Fruit fly (Drosophila melanogaster) whole organism, prepupa: Measurements from ENCODE around the gene ine.

ENCODE experiments used
- CG11294 ChIP-seq: fragments of 200-800 bp; sonication (Bioruptor generic); IDR thresholded peaks from 2 replicates; pipeline ENCODE4 v1.3.6; 2022; ENCODE audit warnings: missing biosample characterization, missing genetic modification characterization
- CG11762 ChIP-seq: fragments of 200-800 bp; sonication (Bioruptor generic); optimal IDR thresholded peaks from 3 replicates; lab custom pipeline; 2016; ENCODE audit warnings: missing biosample characterization, missing genetic modification characterization; ENCODE audit not compliant: insufficient read depth
- CG3032 ChIP-seq: fragments of 200-800 bp; optimal IDR thresholded peaks from 2 replicates; lab custom pipeline; 2019; ENCODE audit warnings: missing biosample characterization, mild to moderate bottlenecking, missing genetic modification characterization, moderate library complexity
- CG6163 ChIP-seq: fragments of 200-800 bp; sonication (Bioruptor generic); IDR thresholded peaks from 3 replicates; pipeline ENCODE4 v1.3.6; 2022; ENCODE audit warnings: missing biosample characterization, missing genetic modification characterization
- CG9139 ChIP-seq: fragments of 200-800 bp; sonication (Bioruptor generic); optimal IDR thresholded peaks from 3 replicates; lab custom pipeline; 2017; ENCODE audit warnings: missing biosample characterization, mild to moderate bottlenecking, missing genetic modification characterization
- Sox102F ChIP-seq: fragments of 200-800 bp; sonication (Bioruptor generic); optimal IDR thresholded peaks from 2 replicates; lab custom pipeline; 2016; ENCODE audit warnings: missing biosample characterization, mild to moderate bottlenecking, missing genetic modification characterization
- cyc ChIP-seq: fragments of 200-800 bp; sonication (Bioruptor generic); optimal IDR thresholded peaks from 3 replicates; lab custom pipeline; 2016; ENCODE audit warnings: missing biosample characterization, missing genetic modification characterization
- fkh ChIP-seq: fragments of 200-800 bp; sonication (Bioruptor generic); optimal IDR thresholded peaks from 3 replicates; lab custom pipeline; 2017; ENCODE audit warnings: missing biosample characterization, mild to moderate bottlenecking, missing genetic modification characterization, moderate library complexity
- topi ChIP-seq: fragments of 200-800 bp; sonication (Bioruptor generic); optimal IDR thresholded peaks from 3 replicates; lab custom pipeline; 2016; ENCODE audit warnings: missing biosample characterization, missing genetic modification characterization

DNA sequence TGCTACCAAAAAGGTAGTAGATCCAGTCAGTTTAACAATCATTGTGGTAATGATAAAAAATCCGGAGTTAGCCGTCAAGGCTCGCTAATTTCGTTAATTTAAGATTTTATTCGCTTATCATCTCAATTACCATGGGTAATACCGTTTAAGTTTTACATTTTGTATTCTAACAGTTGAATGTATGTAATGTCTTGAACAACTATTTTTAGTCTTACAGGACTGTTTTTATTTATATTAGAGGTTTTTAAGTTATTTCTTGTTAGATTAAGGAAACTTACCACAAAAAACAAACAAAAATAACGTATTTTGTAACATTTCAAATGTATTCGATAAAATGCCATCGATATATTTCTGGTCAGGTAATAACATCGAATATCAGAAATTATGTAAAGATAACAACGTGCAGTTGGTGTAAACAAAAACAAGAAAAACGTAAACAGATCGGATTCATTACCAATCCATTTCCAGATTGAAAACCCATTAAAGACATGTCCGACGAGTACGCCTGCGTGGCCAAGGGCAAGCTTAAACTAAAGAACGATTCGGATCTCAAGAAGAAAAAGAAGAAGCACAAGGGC, 34.7 kb downstream of the ine start, which contains the start of the genes Sfp24F and CG15432:
- no peak for TF ChIP-seq CG11762 (GFP tag; lab: Kevin White, UChicago)
- TF ChIP-seq fkh (GFP tag; lab: Kevin White, UChicago), result peak; percentile 87
- no peak for TF ChIP-seq CG3032 (tag; lab: Kevin White, UChicago)
- TF ChIP-seq cyc (GFP tag; lab: Kevin White, UChicago), result no peak
- TF ChIP-seq CG6163 (GFP tag; lab: Robert Waterston, UW), result no peak
- no peak for TF ChIP-seq topi (GFP tag; lab: Kevin White, UChicago)
- TF ChIP-seq CG9139 (GFP tag; lab: Kevin White, UChicago), result no peak
- TF ChIP-seq CG11294, result no peak
- TF ChIP-seq Sox102F (GFP tag; lab: Kevin White, UChicago), result no peak
